Worm (Caenorhabditis elegans) whole organism, midembryonic: ENCODE measurements around the gene CC8.2.

Experiments
- T22C8.4 ChIP-seq: fragments of 200-800 bp; sonication (Bioruptor generic); IDR thresholded peaks from 2 replicates; pipeline ENCODE4 v1.3.6; 2022; ENCODE audit warnings: missing genetic modification characterization, missing compliant biosample characterization
- cog-1 ChIP-seq: sonication (generic microtip); optimal IDR thresholded peaks from 2 replicates; lab custom pipeline; 2016; ENCODE audit warnings: missing genetic modification characterization, missing compliant biosample characterization
- flt-1 ChIP-seq: fragments of 200-800 bp; sonication (Bioruptor generic); IDR thresholded peaks from 2 replicates; pipeline ENCODE4 v1.3.6; 2022; ENCODE audit warnings: missing genetic modification characterization, missing compliant biosample characterization
- ref-1 ChIP-seq: fragments of 200-800 bp; sonication (Bioruptor generic); conservative IDR thresholded peaks from 2 replicates; pipeline ENCODE4 v1.3.6; 2022; ENCODE audit warnings: missing genetic modification reagents, missing genetic modification characterization, missing compliant biosample characterization
- tab-1 ChIP-seq: fragments of 200-800 bp; sonication (Bioruptor generic); IDR thresholded peaks from 2 replicates; pipeline ENCODE4 v1.3.6; 2022; ENCODE audit warnings: missing genetic modification characterization, missing compliant biosample characterization
- ztf-23 ChIP-seq: fragments of 200-800 bp; sonication (Bioruptor generic); IDR thresholded peaks from 2 replicates; pipeline ENCODE4 v1.3.6; 2022; ENCODE audit warnings: missing genetic modification reagents, missing genetic modification characterization, missing compliant biosample characterization
- ztf-29 ChIP-seq: fragments of 200-800 bp; sonication (Bioruptor generic); IDR thresholded peaks from 2 replicates; pipeline ENCODE4 v1.3.6; 2022; ENCODE audit warnings: missing genetic modification reagents, missing genetic modification characterization, missing compliant biosample characterization

DNA sequence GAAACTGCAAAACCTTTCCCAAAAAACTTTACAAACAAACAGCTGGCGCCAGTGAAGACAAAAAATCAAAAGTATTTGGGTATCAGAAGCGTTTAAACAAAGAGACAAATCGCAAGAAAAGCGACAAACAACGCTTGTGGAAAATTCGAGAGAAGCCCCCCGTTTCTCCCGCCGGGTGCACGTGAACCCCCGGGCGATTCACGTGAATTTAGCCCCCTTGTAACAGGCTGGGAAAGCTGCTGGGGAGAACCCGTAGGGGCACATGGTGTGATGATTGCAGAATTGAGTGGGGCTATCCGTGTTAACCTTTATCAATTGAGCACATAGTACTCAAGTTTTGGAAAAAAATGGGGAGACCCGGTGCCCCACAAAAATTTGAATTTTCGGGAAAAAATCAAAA lies 5.7 kb upstream of the CC8.2 start:
- TF ChIP-seq flt-1 (GFP tag; lab: Robert Waterston, UW) (no peak), ref-1 (GFP tag; lab: Robert Waterston, UW) (no peak), tab-1 (no peak), cog-1 (tag; lab: Kevin White, UChicago) (no peak), ztf-29 (GFP tag; lab: Robert Waterston, UW) (no peak), ztf-23 (GFP tag; lab: Robert Waterston, UW) (no peak), T22C8.4 (GFP tag; lab: Robert Waterston, UW) (no peak)
